Worm (Caenorhabditis elegans) whole organism, L4/young adult: ENCODE measurements around the gene Y39A1A.3.

Source experiments
- W03F9.2 ChIP-seq: fragments of 150-350 bp; optimal IDR thresholded peaks from 2 replicates; lab custom pipeline; 2014; ENCODE audit warnings: missing biosample characterization, missing genetic modification characterization
- him-1 ChIP-seq: sonication (generic microtip); optimal IDR thresholded peaks from 2 replicates; lab custom pipeline; 2016; ENCODE audit warnings: missing genotype, missing genetic modification reagents, missing genetic modification characterization, missing compliant biosample characterization

ce11 chrIII:10586243-10586642 lies 10.0 kb downstream of the Y39A1A.3 start, which contains the start of gene Y45F3A.5:
- TF ChIP-seq him-1 (tag; lab: Kevin White, UChicago) (no peak), W03F9.2 (tag; lab: Kevin White, UChicago) (no peak)
